Worm (Caenorhabditis elegans) whole organism, L4 larva: Measurements from ENCODE around the gene apn-1.

Experiments used
- F10B5.3 ChIP-seq: sonication (generic microtip); optimal IDR thresholded peaks from 2 replicates; lab custom pipeline; 2016; ENCODE audit warnings: mild to moderate bottlenecking, missing genetic modification characterization, missing compliant biosample characterization
- F26F4.8 ChIP-seq: fragments of 200-800 bp; sonication (Bioruptor generic); conservative IDR thresholded peaks from 2 replicates; pipeline ENCODE4 v1.3.6; 2022; ENCODE audit warnings: missing genetic modification characterization, missing compliant biosample characterization
- F37D6.2 ChIP-seq: sonication (generic microtip); optimal IDR thresholded peaks from 2 replicates; lab custom pipeline; 2016; ENCODE audit warnings: mild to moderate bottlenecking, missing genetic modification characterization, missing compliant biosample characterization
- F49E8.2 ChIP-seq: sonication (generic microtip); optimal IDR thresholded peaks from 2 replicates; lab custom pipeline; 2016; ENCODE audit warnings: missing compliant biosample characterization, mild to moderate bottlenecking, missing genetic modification characterization, borderline replicate concordance
- Y105C5A.15 ChIP-seq: fragments of 200-800 bp; sonication (Bioruptor generic); IDR thresholded peaks from 2 replicates; pipeline ENCODE4 v1.3.6; 2022; ENCODE audit warnings: missing genetic modification characterization, missing compliant biosample characterization
- Y5F2A.4 ChIP-seq: fragments of 200-800 bp; sonication (Bioruptor generic); optimal IDR thresholded peaks from 2 replicates; lab custom pipeline; 2018; ENCODE audit warnings: mild to moderate bottlenecking, missing genetic modification characterization, missing compliant biosample characterization
- ZK337.2 ChIP-seq: fragments of 200-800 bp; sonication (Bioruptor generic); IDR thresholded peaks from 2 replicates; pipeline ENCODE4 v1.3.6; 2022; ENCODE audit warnings: missing genetic modification reagents, missing genetic modification characterization, missing compliant biosample characterization
- ZK546.5 ChIP-seq, 2 experiments: sonication (generic microtip); optimal IDR thresholded peaks; 2 replicates each; lab custom pipeline; 2017; ENCODE audit warnings: missing biosample characterization in 2 of 2, missing genetic modification characterization in 2 of 2
- aly-2 ChIP-seq: sonication (generic microtip); optimal IDR thresholded peaks from 2 replicates; lab custom pipeline; 2018; ENCODE audit warnings: missing biosample characterization, missing genetic modification characterization
- ama-1 ChIP-seq: fragments of 150-350 bp; optimal IDR thresholded peaks from 2 replicates; lab custom pipeline; 2014; ENCODE audit warnings: inconsistent platforms, mixed read lengths
- ceh-20 ChIP-seq: fragments of 200-800 bp; sonication (Bioruptor generic); IDR thresholded peaks from 2 replicates; pipeline ENCODE4 v1.3.6; 2022; ENCODE audit warnings: missing genetic modification reagents, missing genetic modification characterization, missing compliant biosample characterization
- ceh-28 ChIP-seq: fragments of 150-350 bp; optimal IDR thresholded peaks from 2 replicates; lab custom pipeline; 2014; ENCODE audit warnings: missing biosample characterization, missing genetic modification reagents, missing genetic modification characterization
- ceh-82 ChIP-seq: sonication (generic microtip); optimal IDR thresholded peaks from 2 replicates; lab custom pipeline; 2017; ENCODE audit warnings: missing biosample characterization, missing genetic modification characterization
- ces-1 ChIP-seq: fragments of 150-350 bp; sonication (generic microtip); optimal IDR thresholded peaks from 4 replicates; lab custom pipeline; 2014; ENCODE audit warnings: missing biosample characterization, missing genetic modification reagents, missing genetic modification characterization
- cey-2 ChIP-seq: sonication (generic microtip); optimal IDR thresholded peaks from 3 replicates; lab custom pipeline; 2017; ENCODE audit warnings: missing genetic modification characterization, mild to moderate bottlenecking, missing compliant biosample characterization, antibody characterized with exemption, borderline replicate concordance; ENCODE audit not compliant: insufficient read depth
- ctbp-1 ChIP-seq: fragments of 200-800 bp; sonication (Bioruptor generic); IDR thresholded peaks from 2 replicates; pipeline ENCODE4 v1.3.6; 2022; ENCODE audit warnings: missing genetic modification reagents, missing genetic modification characterization, missing compliant biosample characterization
- daf-16 ChIP-seq, 3 experiments: sonication (generic microtip); optimal IDR thresholded peaks; 2 replicates each; lab custom pipeline; 2016 to 2017; ENCODE audit warnings: missing genetic modification characterization in 3 of 3, missing genetic modification reagents in 3 of 3, mild to moderate bottlenecking in 2 of 3, missing compliant biosample characterization in 2 of 3, missing biosample characterization in 1 of 3, moderate library complexity in 1 of 3
- dmd-6 ChIP-seq: fragments of 200-800 bp; sonication (Bioruptor generic); IDR thresholded peaks from 2 replicates; pipeline ENCODE4 v1.3.6; 2022; ENCODE audit warnings: missing genetic modification reagents, missing genetic modification characterization, missing compliant biosample characterization
- dmd-8 ChIP-seq: fragments of 200-800 bp; sonication (Bioruptor generic); IDR thresholded peaks from 2 replicates; pipeline ENCODE4 v1.3.6; 2022; ENCODE audit warnings: missing genetic modification characterization, missing compliant biosample characterization
- dve-1 ChIP-seq: sonication (generic microtip); optimal IDR thresholded peaks from 2 replicates; lab custom pipeline; 2017; ENCODE audit warnings: antibody characterized with exemption, mild to moderate bottlenecking, missing genetic modification characterization, missing compliant biosample characterization; ENCODE audit not compliant: insufficient read depth
- egl-27 ChIP-seq: sonication (generic microtip); optimal IDR thresholded peaks from 3 replicates; lab custom pipeline; 2017; ENCODE audit warnings: missing biosample characterization, missing genetic modification reagents, missing genetic modification characterization
- fkh-10 ChIP-seq: fragments of 150-350 bp; optimal IDR thresholded peaks from 2 replicates; lab custom pipeline; 2014; ENCODE audit warnings: missing biosample characterization, missing genetic modification reagents, missing genetic modification characterization
- gei-8 ChIP-seq: fragments of 200-800 bp; sonication (Bioruptor generic); optimal IDR thresholded peaks from 2 replicates; lab custom pipeline; 2018; ENCODE audit warnings: mild to moderate bottlenecking, missing genetic modification characterization, missing compliant biosample characterization
- hif-1 ChIP-seq, 2 experiments: sonication (generic microtip); optimal IDR thresholded peaks; 2 replicates each; lab custom pipeline; 2016 to 2017; ENCODE audit warnings: missing compliant biosample characterization in 2 of 2, missing genetic modification characterization in 2 of 2, missing genetic modification reagents in 2 of 2, missing genotype in 2 of 2, mild to moderate bottlenecking in 1 of 2
- hlh-11 ChIP-seq: fragments of 200-800 bp; sonication (Bioruptor generic); optimal IDR thresholded peaks from 2 replicates; lab custom pipeline; 2018; ENCODE audit warnings: mild to moderate bottlenecking, missing genetic modification characterization, missing compliant biosample characterization
- hmg-1.1 ChIP-seq: fragments of 200-800 bp; sonication (Bioruptor generic); IDR thresholded peaks from 2 replicates; pipeline ENCODE4 v1.3.6; 2022; ENCODE audit warnings: missing genetic modification reagents, missing genetic modification characterization, missing compliant biosample characterization
- lim-7 ChIP-seq: fragments of 200-800 bp; sonication (Bioruptor generic); IDR thresholded peaks from 2 replicates; pipeline ENCODE4 v1.3.6; 2022; ENCODE audit warnings: missing genetic modification characterization, missing compliant biosample characterization
- lin-15B ChIP-seq: fragments of 150-350 bp; sonication (generic microtip); optimal IDR thresholded peaks from 3 replicates; lab custom pipeline; 2014; ENCODE audit warnings: missing biosample characterization, missing genetic modification characterization
- lsy-2 ChIP-seq, 2 experiments: fragments of 150-350 bp in 1 of 2; sonication (generic microtip) in 1 of 2; optimal IDR thresholded peaks; 2 replicates each; lab custom pipeline; 2014 to 2017; ENCODE audit warnings: missing biosample characterization in 2 of 2, missing genetic modification characterization in 2 of 2
- madf-5 ChIP-seq, 2 experiments: fragments of 200-800 bp; sonication (Bioruptor generic); IDR thresholded peaks; 2 replicates each; pipeline ENCODE4 v1.3.6; 2022; ENCODE audit warnings: missing compliant biosample characterization in 2 of 2, missing genetic modification characterization in 2 of 2
- madf-9 ChIP-seq: fragments of 200-800 bp; sonication (Bioruptor generic); conservative IDR thresholded peaks from 2 replicates; pipeline ENCODE4 v1.3.6; 2022; ENCODE audit warnings: missing genetic modification reagents, missing genetic modification characterization, missing compliant biosample characterization
- mdt-29 ChIP-seq: fragments of 200-800 bp; sonication (Bioruptor generic); IDR thresholded peaks from 2 replicates; pipeline ENCODE4 v1.3.6; 2022; ENCODE audit warnings: missing genetic modification reagents, missing genetic modification characterization, missing compliant biosample characterization
- mes-2 ChIP-seq: sonication (generic microtip); optimal IDR thresholded peaks from 2 replicates; lab custom pipeline; 2016; ENCODE audit warnings: missing genotype, mild to moderate bottlenecking, missing genetic modification characterization, missing compliant biosample characterization; ENCODE audit not compliant: poor library complexity, severe bottlenecking
- nhr-10 ChIP-seq: fragments of 150-350 bp; optimal IDR thresholded peaks from 2 replicates; lab custom pipeline; 2014; ENCODE audit warnings: missing biosample characterization, missing genetic modification characterization
- nhr-237 ChIP-seq: sonication (generic microtip); optimal IDR thresholded peaks from 2 replicates; lab custom pipeline; 2017; ENCODE audit warnings: missing biosample characterization, missing genetic modification characterization
- nhr-28 ChIP-seq: fragments of 150-350 bp; optimal IDR thresholded peaks from 2 replicates; lab custom pipeline; 2014; ENCODE audit warnings: missing biosample characterization, missing genetic modification characterization
- nhr-41 ChIP-seq: fragments of 200-800 bp; sonication (Bioruptor generic); IDR thresholded peaks from 2 replicates; pipeline ENCODE4 v1.3.6; 2022; ENCODE audit warnings: missing genetic modification reagents, missing genetic modification characterization, missing compliant biosample characterization
- nhr-42 ChIP-seq: fragments of 200-800 bp; sonication (Bioruptor generic); IDR thresholded peaks from 2 replicates; pipeline ENCODE4 v1.3.6; 2022; ENCODE audit warnings: missing genetic modification characterization, missing compliant biosample characterization
- nhr-48 ChIP-seq: sonication (generic microtip); optimal IDR thresholded peaks from 2 replicates; lab custom pipeline; 2016; ENCODE audit warnings: mild to moderate bottlenecking, missing genetic modification characterization, missing compliant biosample characterization
- nhr-6 ChIP-seq: fragments of 150-350 bp; optimal IDR thresholded peaks from 2 replicates; lab custom pipeline; 2014; ENCODE audit warnings: missing biosample characterization, missing genetic modification characterization
- rbr-2 ChIP-seq: sonication (generic microtip); optimal IDR thresholded peaks from 2 replicates; lab custom pipeline; 2016; ENCODE audit warnings: missing genotype, missing genetic modification characterization, missing compliant biosample characterization
- set-16 ChIP-seq: fragments of 200-800 bp; sonication (Bioruptor generic); IDR thresholded peaks from 2 replicates; pipeline ENCODE4 v1.3.6; 2022; ENCODE audit warnings: missing genetic modification reagents, missing genetic modification characterization, missing compliant biosample characterization
- snpc-4 ChIP-seq: fragments of 150-350 bp; optimal IDR thresholded peaks from 2 replicates; lab custom pipeline; 2014; ENCODE audit warnings: missing biosample characterization, missing genetic modification characterization
- tra-1 ChIP-seq: fragments of 200-800 bp; sonication (Bioruptor generic); IDR thresholded peaks from 2 replicates; pipeline ENCODE4 v1.3.6; 2022; ENCODE audit warnings: missing genetic modification reagents, missing genetic modification characterization, missing compliant biosample characterization
- unc-39 ChIP-seq: sonication (generic microtip); optimal IDR thresholded peaks from 2 replicates; lab custom pipeline; 2017; ENCODE audit warnings: missing biosample characterization, missing genetic modification characterization
- unc-62 ChIP-seq, 3 experiments: fragments of 150-350 bp in 1 of 3; sonication (generic microtip); optimal IDR thresholded peaks in 2 of 3; peaks in 1 of 3; 1 replicate in 1 of 3; 2 replicates in 2 of 3; lab custom pipeline; 2014 to 2017; ENCODE audit warnings: missing biosample characterization in 3 of 3, missing genetic modification characterization in 3 of 3, missing genetic modification reagents in 3 of 3, missing genotype in 1 of 3
- vab-7 ChIP-seq: fragments of 200-800 bp; sonication (Bioruptor generic); IDR thresholded peaks from 2 replicates; pipeline ENCODE4 v1.3.6; 2022; ENCODE audit warnings: missing genetic modification reagents, missing genetic modification characterization, missing compliant biosample characterization
- zfp-2 ChIP-seq: sonication (generic microtip); optimal IDR thresholded peaks from 2 replicates; lab custom pipeline; 2016; ENCODE audit warnings: mild to moderate bottlenecking, missing genetic modification characterization, missing compliant biosample characterization
- ztf-7 ChIP-seq: fragments of 150-350 bp; optimal IDR thresholded peaks from 2 replicates; lab custom pipeline; 2014; ENCODE audit warnings: missing biosample characterization, missing genetic modification characterization

The apn-1 gene

ce11 chrII:8078041-8078440, 30.7 kb downstream of the apn-1 start, which contains the start of gene K02C4.5 (continued):
- TF ChIP-seq F10B5.3 = no peak
- TF ChIP-seq ztf-7 (tag; lab: Kevin White, UChicago) = peak; percentile 7
- TF ChIP-seq hmg-1.1 (GFP tag; lab: Robert Waterston, UW) = no peak
- TF ChIP-seq mdt-29 (GFP tag; lab: Robert Waterston, UW) = no peak
- TF ChIP-seq lim-7 (GFP tag; lab: Robert Waterston, UW) = no peak
- TF ChIP-seq daf-16 (GFP tag; optimal IDR thresholded peaks at IDR 0.05; lab: Kevin White, UChicago) = no peak
- TF ChIP-seq daf-16 (tag; optimal IDR thresholded peaks at IDR 0.05; lab: Kevin White, UChicago) = peak; percentile 80
- no peak for TF ChIP-seq ceh-28 (tag; lab: Kevin White, UChicago)
- peak; percentile 59 for TF ChIP-seq dmd-6 (GFP tag; lab: Robert Waterston, UW)
- TF ChIP-seq hlh-11 (tag; lab: Kevin White, UChicago) = peak; percentile 79
- TF ChIP-seq zfp-2 = no peak
- TF ChIP-seq ctbp-1 (GFP tag; lab: Robert Waterston, UW) = no peak
- TF ChIP-seq mes-2 = no peak
- TF ChIP-seq ama-1 (lab: Kevin White, UChicago) = no peak
- no peak for TF ChIP-seq cey-2 (tag; lab: Kevin White, UChicago)
- no peak for TF ChIP-seq Y105C5A.15 (GFP tag; lab: Robert Waterston, UW)
- TF ChIP-seq, all 104 proteins: peak for 15

- TF ChIP-seq egl-27 (tag; lab: Kevin White, UChicago) = no peak
- no peak for TF ChIP-seq unc-39 (tag; lab: Kevin White, UChicago)
- TF ChIP-seq gei-8 (GFP tag; lab: Kevin White, UChicago) = no peak
- TF ChIP-seq unc-62 (GFP tag; optimal IDR thresholded peaks at IDR 0.05 in 1 of 2; lab: Kevin White, UChicago) = no peak
- TF ChIP-seq unc-62 (tag; optimal IDR thresholded peaks at IDR 0.05; lab: Kevin White, UChicago) = no peak
- peak; percentile 27 for TF ChIP-seq nhr-28
- TF ChIP-seq vab-7 (GFP tag; lab: Robert Waterston, UW) = no peak
- peak; percentile 46 for TF ChIP-seq hlh-11 (tag; lab: Kevin White, UChicago)
- peak; percentile 51 for TF ChIP-seq nhr-6 (tag; lab: Kevin White, UChicago)
- TF ChIP-seq nhr-10 (tag; lab: Kevin White, UChicago) = no peak
- TF ChIP-seq ceh-20 (GFP tag; lab: Robert Waterston, UW) = no peak
- peak; percentile 23 for TF ChIP-seq nhr-48 (tag; lab: Kevin White, UChicago)
- TF ChIP-seq F26F4.8 (GFP tag; lab: Robert Waterston, UW) = no peak
- no peak for TF ChIP-seq tra-1 (GFP tag; lab: Robert Waterston, UW)
- TF ChIP-seq fkh-10 = peak; percentile 2
- TF ChIP-seq aly-2 (tag; lab: Kevin White, UChicago) = no peak
- TF ChIP-seq ZK337.2 (GFP tag; lab: Robert Waterston, UW) = no peak
- no peak for TF ChIP-seq lin-15B (tag; lab: Kevin White, UChicago)
- TF ChIP-seq F49E8.2 (tag; lab: Kevin White, UChicago) = no peak
- TF ChIP-seq hmg-1.1 (GFP tag; lab: Robert Waterston, UW) = 0 out of 2 replicates have a peak, but pooled peaks have one; percentile 13
- no peak for TF ChIP-seq ceh-82 (tag; lab: Kevin White, UChicago)
- TF ChIP-seq Y5F2A.4 = no peak
- no peak for TF ChIP-seq madf-5 (GFP tag; IDR thresholded peaks at IDR 0.05; lab: Robert Waterston, UW)
- no peak for TF ChIP-seq nhr-237 (tag; lab: Kevin White, UChicago)
- TF ChIP-seq snpc-4 (tag; lab: Kevin White, UChicago) = peak; percentile 37
- TF ChIP-seq ces-1 (GFP tag; lab: Kevin White, UChicago) = no peak
- no peak for TF ChIP-seq F37D6.2
- no peak for TF ChIP-seq set-16
- no peak for TF ChIP-seq ZK546.5 (tag; optimal IDR thresholded peaks at IDR 0.05; lab: Kevin White, UChicago)
- no peak for TF ChIP-seq hif-1 (tag; optimal IDR thresholded peaks at IDR 0.05; lab: Kevin White, UChicago)
- peak; percentile 40 for TF ChIP-seq rbr-2 (tag; lab: Kevin White, UChicago)
- no peak for TF ChIP-seq nhr-41
- TF ChIP-seq nhr-42 (GFP tag; lab: Robert Waterston, UW) = no peak
- TF ChIP-seq madf-9 (GFP tag; lab: Robert Waterston, UW) = no peak
- no peak for TF ChIP-seq ama-1 (lab: Kevin White, UChicago)
- no peak for TF ChIP-seq dmd-8 (GFP tag; lab: Robert Waterston, UW)
- peak in 1 of 2 experiments; percentile 86 for TF ChIP-seq lsy-2 (tag; optimal IDR thresholded peaks at IDR 0.05; lab: Kevin White, UChicago)
- peak; percentile 72 for TF ChIP-seq dve-1
These were observed 39.4 kb downstream of the apn-1 start, which contains the start of gene K02C4.3 for ce11 chrII:8086803-8087202. TSS of gene K02C4.3 (minus strand) at chrII:8086853.
